Worm (Caenorhabditis elegans): ENCODE measurements around the gene cTel54X.2.

The cTel54X.2 gene

ce11 chrIII:51622-52021, 48.5 kb downstream of the cTel54X.2 start:
- TF ChIP-seq lin-29 (GFP tag; IDR thresholded peaks at IDR 0.05), result no peak
- no peak for TF ChIP-seq hlh-30 (tag; optimal IDR thresholded peaks at IDR 0.05; ENCODE audit: insufficient read depth)
- TF ChIP-seq lin-15B (tag; optimal IDR thresholded peaks at IDR 0.05), result no peak
- peak; percentile 83 for TF ChIP-seq set-16 (GFP tag; IDR thresholded peaks at IDR 0.05)
